Worm (Caenorhabditis elegans) whole organism, L1 larva: ENCODE results near the gene T19D2.3.

Source experiments
- C16A3.4 ChIP-seq: fragments of 150-350 bp; optimal IDR thresholded peaks from 2 replicates; lab custom pipeline; 2014; ENCODE audit warnings: missing biosample characterization, missing genetic modification characterization
- F16B12.6 ChIP-seq: fragments of 150-350 bp; optimal IDR thresholded peaks from 2 replicates; lab custom pipeline; 2014; ENCODE audit warnings: missing biosample characterization, missing genetic modification characterization
- blmp-1 ChIP-seq: fragments of 150-350 bp; optimal IDR thresholded peaks from 2 replicates; lab custom pipeline; 2014; ENCODE audit warnings: missing biosample characterization, missing genetic modification characterization
- ceh-8 ChIP-seq: fragments of 200-800 bp; sonication (Bioruptor generic); optimal IDR thresholded peaks from 2 replicates; lab custom pipeline; 2018; ENCODE audit warnings: mild to moderate bottlenecking, missing genetic modification characterization, moderate library complexity, missing compliant biosample characterization
- ceh-90 ChIP-seq: sonication (generic microtip); optimal IDR thresholded peaks from 2 replicates; lab custom pipeline; 2016; ENCODE audit warnings: missing genetic modification characterization, missing compliant biosample characterization
- ces-1 ChIP-seq: fragments of 150-350 bp; optimal IDR thresholded peaks from 2 replicates; lab custom pipeline; 2014; ENCODE audit warnings: missing biosample characterization, missing genetic modification reagents, missing genetic modification characterization
- dpl-1 ChIP-seq, 3 experiments: fragments of 150-350 bp in 2 of 3; sonication (generic microtip) in 1 of 3; optimal IDR thresholded peaks; 2 replicates each; lab custom pipeline; 2014 to 2017; ENCODE audit warnings: missing biosample characterization in 3 of 3, missing genetic modification characterization in 3 of 3, missing genetic modification reagents in 3 of 3
- efl-1 ChIP-seq, 4 experiments: fragments of 150-350 bp; optimal IDR thresholded peaks in 3 of 4; peaks in 1 of 4; 1 replicate in 1 of 4; 2 replicates in 3 of 4; lab custom pipeline; 2014; ENCODE audit warnings: missing biosample characterization in 2 of 4, missing genetic modification characterization in 2 of 4, missing genetic modification reagents in 2 of 4
- egl-13 ChIP-seq: sonication (generic microtip); optimal IDR thresholded peaks from 2 replicates; lab custom pipeline; 2016; ENCODE audit warnings: missing genotype, missing genetic modification reagents, missing genetic modification characterization, missing compliant biosample characterization
- elt-2 ChIP-seq: sonication (generic microtip); optimal IDR thresholded peaks from 2 replicates; lab custom pipeline; 2016; ENCODE audit warnings: missing genetic modification characterization, mild to moderate bottlenecking, inconsistent platforms, missing compliant biosample characterization, missing genetic modification reagents
- elt-3 ChIP-seq, 6 experiments: fragments of 150-350 bp in 1 of 6; sonication (generic microtip); optimal IDR thresholded peaks; 2 replicates each; lab custom pipeline; 2017 to 2018; ENCODE audit warnings: missing biosample characterization in 6 of 6, missing genetic modification characterization in 6 of 6, inconsistent platforms in 1 of 6
- fkh-4 ChIP-seq: sonication (generic microtip); optimal IDR thresholded peaks from 2 replicates; lab custom pipeline; 2016; ENCODE audit warnings: missing compliant biosample characterization, missing genetic modification characterization, borderline replicate concordance
- fkh-8 ChIP-seq: sonication (generic microtip); optimal IDR thresholded peaks from 2 replicates; lab custom pipeline; 2016; ENCODE audit warnings: mild to moderate bottlenecking, missing genetic modification characterization, missing compliant biosample characterization
- fos-1 ChIP-seq: fragments of 150-350 bp; optimal IDR thresholded peaks from 2 replicates; lab custom pipeline; 2014; ENCODE audit warnings: missing biosample characterization, missing genetic modification characterization
- grh-1 ChIP-seq: fragments of 200-800 bp; sonication (Bioruptor generic); IDR thresholded peaks from 2 replicates; pipeline ENCODE4 v1.3.6; 2022; ENCODE audit warnings: missing genetic modification reagents, missing genetic modification characterization, missing compliant biosample characterization
- hlh-17 ChIP-seq: fragments of 200-800 bp; sonication (Bioruptor generic); optimal IDR thresholded peaks from 2 replicates; lab custom pipeline; 2018; ENCODE audit warnings: missing genetic modification characterization, mild to moderate bottlenecking, missing compliant biosample characterization, moderate library complexity, borderline replicate concordance
- hpl-2 ChIP-seq: fragments of 150-350 bp; optimal IDR thresholded peaks from 2 replicates; lab custom pipeline; 2014; ENCODE audit warnings: missing biosample characterization, missing genetic modification reagents, missing genetic modification characterization
- irx-1 ChIP-seq: sonication (generic microtip); optimal IDR thresholded peaks from 2 replicates; lab custom pipeline; 2016; ENCODE audit warnings: missing genetic modification characterization, missing compliant biosample characterization
- isw-1 ChIP-seq: fragments of 200-800 bp; sonication (Bioruptor generic); IDR thresholded peaks from 2 replicates; pipeline ENCODE4 v1.3.6; 2022; ENCODE audit warnings: missing genetic modification characterization, missing compliant biosample characterization
- jun-1 ChIP-seq: fragments of 150-350 bp; optimal IDR thresholded peaks from 2 replicates; lab custom pipeline; 2014; ENCODE audit warnings: missing biosample characterization, missing genetic modification reagents, missing genetic modification characterization
- lin-14 ChIP-seq: fragments of 200-800 bp; sonication (Bioruptor generic); optimal IDR thresholded peaks from 2 replicates; lab custom pipeline; 2018; ENCODE audit warnings: mild to moderate bottlenecking, missing genetic modification characterization, moderate library complexity, missing compliant biosample characterization
- lin-35 ChIP-seq, 2 experiments: fragments of 150-350 bp; optimal IDR thresholded peaks; 2 replicates each; lab custom pipeline; 2014; ENCODE audit warnings: missing biosample characterization in 2 of 2, missing genetic modification characterization in 2 of 2, missing genetic modification reagents in 2 of 2
- lin-39 ChIP-seq: fragments of 150-350 bp; optimal IDR thresholded peaks from 2 replicates; lab custom pipeline; 2014; ENCODE audit warnings: missing biosample characterization, missing genetic modification reagents, missing genetic modification characterization
- lir-3 ChIP-seq: sonication (generic microtip); optimal IDR thresholded peaks from 2 replicates; lab custom pipeline; 2016; ENCODE audit warnings: mild to moderate bottlenecking, missing genetic modification characterization, moderate library complexity, missing compliant biosample characterization; ENCODE audit not compliant: poor library complexity
- lsy-2 ChIP-seq, 2 experiments: fragments of 150-350 bp; optimal IDR thresholded peaks; 2 replicates each; lab custom pipeline; 2014; ENCODE audit warnings: missing biosample characterization in 2 of 2, missing genetic modification characterization in 2 of 2
- mab-9 ChIP-seq: fragments of 200-800 bp; sonication (Bioruptor generic); IDR thresholded peaks from 2 replicates; pipeline ENCODE4 v1.3.6; 2022; ENCODE audit warnings: missing genetic modification reagents, missing genetic modification characterization, missing compliant biosample characterization
- nhr-28 ChIP-seq: fragments of 150-350 bp; optimal IDR thresholded peaks from 2 replicates; lab custom pipeline; 2014; ENCODE audit warnings: missing biosample characterization, missing genetic modification characterization
- nhr-71 ChIP-seq: sonication (generic microtip); optimal IDR thresholded peaks from 2 replicates; lab custom pipeline; 2016; ENCODE audit warnings: mild to moderate bottlenecking, missing genetic modification characterization, moderate library complexity, missing compliant biosample characterization
- nhr-76 ChIP-seq: sonication (generic microtip); optimal IDR thresholded peaks from 2 replicates; lab custom pipeline; 2017; ENCODE audit warnings: missing biosample characterization, missing genetic modification characterization
- nhr-77 ChIP-seq: fragments of 150-350 bp; optimal IDR thresholded peaks from 2 replicates; lab custom pipeline; 2014; ENCODE audit warnings: missing biosample characterization, missing genetic modification characterization
- nhr-85 ChIP-seq: sonication (generic microtip); peaks from one replicate; lab custom pipeline; 2016; ENCODE audit warnings: missing genetic modification characterization, inconsistent platforms, missing compliant biosample characterization
- pag-3 ChIP-seq: sonication (generic microtip); optimal IDR thresholded peaks from 2 replicates; lab custom pipeline; 2017; ENCODE audit warnings: missing genetic modification characterization, mild to moderate bottlenecking, missing compliant biosample characterization, antibody characterized with exemption, borderline replicate concordance; ENCODE audit not compliant: insufficient read depth
- pax-3 ChIP-seq: fragments of 200-800 bp; sonication (Bioruptor generic); optimal IDR thresholded peaks from 2 replicates; lab custom pipeline; 2018; ENCODE audit warnings: mild to moderate bottlenecking, missing genetic modification characterization, moderate library complexity, missing compliant biosample characterization
- skn-1 ChIP-seq: fragments of 150-350 bp; optimal IDR thresholded peaks from 2 replicates; lab custom pipeline; 2014; ENCODE audit warnings: missing biosample characterization, missing genetic modification characterization
- snu-23 ChIP-seq: sonication (generic microtip); optimal IDR thresholded peaks from 2 replicates; lab custom pipeline; 2016; ENCODE audit warnings: missing genetic modification characterization, missing compliant biosample characterization
- sup-37 ChIP-seq: fragments of 200-800 bp; sonication (Bioruptor generic); optimal IDR thresholded peaks from 2 replicates; lab custom pipeline; 2018; ENCODE audit warnings: mild to moderate bottlenecking, missing genetic modification characterization, missing compliant biosample characterization
- tbx-2 ChIP-seq: sonication (generic microtip); optimal IDR thresholded peaks from 2 replicates; lab custom pipeline; 2016; ENCODE audit warnings: missing genetic modification characterization, missing compliant biosample characterization
- tlp-1 ChIP-seq: fragments of 150-350 bp; optimal IDR thresholded peaks from 2 replicates; lab custom pipeline; 2014; ENCODE audit warnings: missing biosample characterization, missing genetic modification characterization
- unc-86 ChIP-seq: sonication (generic microtip); optimal IDR thresholded peaks from 2 replicates; lab custom pipeline; 2016; ENCODE audit warnings: missing genetic modification characterization, missing compliant biosample characterization
- vab-15 ChIP-seq: sonication (generic microtip); optimal IDR thresholded peaks from 2 replicates; lab custom pipeline; 2017; ENCODE audit warnings: missing genotype, mild to moderate bottlenecking, missing genetic modification characterization, missing compliant biosample characterization
- ztf-11 ChIP-seq, 2 experiments: sonication (generic microtip); optimal IDR thresholded peaks; 2 replicates each; lab custom pipeline; 2016 to 2017; ENCODE audit warnings: missing genetic modification characterization in 2 of 2, missing biosample characterization in 1 of 2, missing compliant biosample characterization in 1 of 2
- ztf-4 ChIP-seq: fragments of 150-350 bp; optimal IDR thresholded peaks from 2 replicates; lab custom pipeline; 2014; ENCODE audit warnings: missing biosample characterization, missing genetic modification characterization

Gene T19D2.3

ce11 chrX:3945681-3946080 lies 6.6 kb downstream of the T19D2.3 start (continued):
- TF ChIP-seq ztf-4 (tag; lab: Kevin White, UChicago) (no peak), unc-86 (tag; lab: Kevin White, UChicago) (peak; percentile 41), fos-1 (tag; lab: Kevin White, UChicago) (no peak), grh-1 (GFP tag; lab: Robert Waterston, UW) (no peak), hlh-17 (no peak), snu-23 (peak; percentile 57), fkh-4 (tag; lab: Kevin White, UChicago) (no peak)

ce11 chrX:3949026-3949425 lies 10.0 kb downstream of the T19D2.3 start:
- TF ChIP-seq ces-1 (GFP tag; lab: Kevin White, UChicago) (no peak), fkh-4 (tag; lab: Kevin White, UChicago) (no peak), tbx-2 (no peak), F16B12.6 (no peak), lin-39 (tag; lab: Kevin White, UChicago) (no peak), irx-1 (no peak), fos-1 (tag; lab: Kevin White, UChicago) (no peak), elt-2 (tag; lab: Kevin White, UChicago) (peak; percentile 38), lir-3 (tag; lab: Kevin White, UChicago) (no peak), lsy-2 (tag; optimal IDR thresholded peaks at IDR 0.05; lab: Kevin White, UChicago) (no peak), jun-1 (no peak), nhr-77 (tag; lab: Kevin White, UChicago) (no peak), efl-1 (optimal IDR thresholded peaks at IDR 0.05; lab: Kevin White, UChicago) (no peak), efl-1 (GFP tag; optimal IDR thresholded peaks at IDR 0.05 in 1 of 2; lab: Kevin White, UChicago) (peak in 1 of 2 experiments; percentile 85), isw-1 (GFP tag; lab: Robert Waterston, UW) (no peak), nhr-85 (tag; lab: Kevin White, UChicago) (no peak), pag-3 (tag; lab: Kevin White, UChicago) (no peak)

ce11 chrX:3949763-3950162 lies 10.7 kb downstream of the T19D2.3 start:
- no peak for TF ChIP-seq hpl-2 (GFP tag; lab: Kevin White, UChicago)
- no peak for TF ChIP-seq egl-13 (tag; lab: Kevin White, UChicago)
- TF ChIP-seq dpl-1 (GFP tag; optimal IDR thresholded peaks at IDR 0.05; lab: Kevin White, UChicago), result no peak
- TF ChIP-seq nhr-71 (tag; lab: Kevin White, UChicago), result no peak
- no peak for TF ChIP-seq ztf-4 (tag; lab: Kevin White, UChicago)
- no peak for TF ChIP-seq elt-3 (tag; optimal IDR thresholded peaks at IDR 0.05; lab: Kevin White, UChicago)
- no peak for TF ChIP-seq ceh-8 (GFP tag; lab: Kevin White, UChicago)
- no peak for TF ChIP-seq ztf-11 (tag; optimal IDR thresholded peaks at IDR 0.05; lab: Kevin White, UChicago)
- no peak for TF ChIP-seq skn-1 (tag; lab: Kevin White, UChicago)
- TF ChIP-seq nhr-77 (tag; lab: Kevin White, UChicago), result no peak
- TF ChIP-seq tlp-1 (tag; lab: Kevin White, UChicago), result no peak
- TF ChIP-seq nhr-28 (tag; lab: Kevin White, UChicago), result no peak
- no peak for TF ChIP-seq C16A3.4 (tag; lab: Kevin White, UChicago)
- TF ChIP-seq mab-9 (GFP tag; lab: Robert Waterston, UW), result no peak
- no peak for TF ChIP-seq fkh-8 (tag; lab: Kevin White, UChicago)

ce11 chrX:3952737-3953136 lies 13.7 kb downstream of the T19D2.3 start:
- TF ChIP-seq pax-3 (no peak), vab-15 (tag; lab: Kevin White, UChicago) (no peak), tlp-1 (tag; lab: Kevin White, UChicago) (peak; percentile 17), blmp-1 (tag; lab: Kevin White, UChicago) (peak; percentile 74), elt-2 (tag; lab: Kevin White, UChicago) (peak; percentile 56), sup-37 (GFP tag; lab: Kevin White, UChicago) (no peak), jun-1 (no peak), nhr-85 (tag; lab: Kevin White, UChicago) (no peak), ceh-90 (no peak), pag-3 (tag; lab: Kevin White, UChicago) (no peak), lin-35 (GFP tag; optimal IDR thresholded peaks at IDR 0.05; lab: Kevin White, UChicago) (no peak), nhr-76 (tag; lab: Kevin White, UChicago) (no peak), lin-14 (GFP tag; lab: Kevin White, UChicago) (peak; percentile 34)
